Fruit fly (Drosophila melanogaster): Measurements from ENCODE around the gene Roc1a.

The Roc1a gene

DNA sequence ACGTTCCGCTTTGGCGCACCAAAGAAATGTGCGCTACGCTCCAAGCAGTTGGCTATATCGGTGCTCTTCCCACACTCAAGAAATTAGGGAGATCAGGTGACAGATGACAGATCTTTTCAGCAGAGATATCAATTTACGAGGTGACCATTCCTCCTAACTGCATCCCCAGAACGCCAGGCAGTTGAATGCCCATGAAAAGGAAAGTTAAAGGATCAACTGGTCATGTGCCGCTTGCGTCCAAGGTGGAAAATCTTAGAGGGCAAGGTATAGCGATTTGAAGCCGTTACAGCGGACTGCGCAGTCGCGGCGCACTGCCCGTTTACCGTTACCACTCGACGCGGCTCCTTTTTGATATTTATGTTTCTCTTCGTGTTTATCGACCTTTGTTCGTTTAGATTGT, 28.5 kb upstream of the Roc1a start (continued):
- no peak for TF ChIP-seq CG11695 (GFP tag; IDR thresholded peaks at IDR 0.05)
- no peak for TF ChIP-seq MTF-1 (GFP tag; optimal IDR thresholded peaks at IDR 0.05; ENCODE audit: borderline replicate concordance)
- TF ChIP-seq Fer1 (GFP tag; optimal IDR thresholded peaks at IDR 0.05), result peak; percentile 3
- TF ChIP-seq CG3838 (GFP tag; optimal IDR thresholded peaks at IDR 0.05), result no peak
- TF ChIP-seq zfh1 (GFP tag; IDR thresholded peaks at IDR 0.05), result no peak
- TF ChIP-seq CG13424 (tag; optimal IDR thresholded peaks at IDR 0.05), result peak; percentile 11
- TF ChIP-seq gcm (GFP tag; optimal IDR thresholded peaks at IDR 0.05), result peak; percentile 1
- TF ChIP-seq Trl (optimal IDR thresholded peaks at IDR 0.05), result no peak
- no peak for TF ChIP-seq Trl (GFP tag; optimal IDR thresholded peaks at IDR 0.05)
- TF ChIP-seq zfh2 (GFP tag; optimal IDR thresholded peaks at IDR 0.05), result peak; percentile 57
- TF ChIP-seq CG4820 (GFP tag; optimal IDR thresholded peaks at IDR 0.05), result no peak
- peak; percentile 63 for TF ChIP-seq lmd (GFP tag; IDR thresholded peaks at IDR 0.05)
- TF ChIP-seq wor (GFP tag; IDR thresholded peaks at IDR 0.05), result no peak
- TF ChIP-seq CG17186 (GFP tag; optimal IDR thresholded peaks at IDR 0.05), result no peak
- TF ChIP-seq fru (optimal IDR thresholded peaks at IDR 0.05), result no peak
- TF ChIP-seq bbx (GFP tag; IDR thresholded peaks at IDR 0.05; ENCODE audit: partially characterized antibody), result no peak
- no peak for TF ChIP-seq kay (GFP tag; optimal IDR thresholded peaks at IDR 0.05)
- peak; percentile 48 for TF ChIP-seq bab2 (GFP tag; optimal IDR thresholded peaks at IDR 0.05)
- no peak for TF ChIP-seq CG8290 (GFP tag; optimal IDR thresholded peaks at IDR 0.05)
- TF ChIP-seq CG8290 (tag; optimal IDR thresholded peaks at IDR 0.05), result peak in 1 of 2 experiments; percentile 27
- TF ChIP-seq CG6854 (GFP tag; optimal IDR thresholded peaks at IDR 0.05), result no peak
- no peak for TF ChIP-seq CG10959 (GFP tag; IDR thresholded peaks at IDR 0.05)
- TF ChIP-seq sob (GFP tag; IDR thresholded peaks at IDR 0.05), result no peak
- TF ChIP-seq CG9817 (tag; optimal IDR thresholded peaks at IDR 0.05), result no peak
- TF ChIP-seq Hmx (GFP tag; optimal IDR thresholded peaks at IDR 0.05), result no peak
- TF ChIP-seq gfzf (GFP tag; optimal IDR thresholded peaks at IDR 0.05), result no peak
- no peak for TF ChIP-seq NFAT (GFP tag; IDR thresholded peaks at IDR 0.05)
- TF ChIP-seq toy (GFP tag; IDR thresholded peaks at IDR 0.05), result no peak
- no peak for TF ChIP-seq prd (optimal IDR thresholded peaks at IDR 0.05)
- no peak; the same call in 2 of the 3 replicates for TF ChIP-seq prd (GFP tag; IDR thresholded peaks at IDR 0.05)
- TF ChIP-seq Bgb (GFP tag; IDR thresholded peaks at IDR 0.05; ENCODE audit: partially characterized antibody), result no peak
- 0 out of 2 replicates have a peak, but pooled peaks have one; percentile 30 for TF ChIP-seq esg (GFP tag; conservative IDR thresholded peaks at IDR 0.05)
- no peak for TF ChIP-seq CG2202 (tag; optimal IDR thresholded peaks at IDR 0.05)
- peak; percentile 37 for TF ChIP-seq CG1603 (tag; optimal IDR thresholded peaks at IDR 0.05)
- peak; percentile 18 for TF ChIP-seq psq (GFP tag; optimal IDR thresholded peaks at IDR 0.05)
- peak; percentile 9 for TF ChIP-seq D19B (GFP tag; optimal IDR thresholded peaks at IDR 0.05)
- no peak for TF ChIP-seq inv (GFP tag; IDR thresholded peaks at IDR 0.05; ENCODE audit: partially characterized antibody)
- 0 out of 3 replicates have a peak, but pooled peaks have one; percentile 32 for TF ChIP-seq CG11456 (GFP tag; IDR thresholded peaks at IDR 0.05)
- TF ChIP-seq HLHmδ (GFP tag; optimal IDR thresholded peaks at IDR 0.05), result no peak
- no peak for TF ChIP-seq CG18764 (GFP tag; optimal IDR thresholded peaks at IDR 0.05)
- TF ChIP-seq sens (GFP tag), result peak; percentile 72
- peak; percentile 9 for TF ChIP-seq CG9876 (GFP tag; optimal IDR thresholded peaks at IDR 0.05)
- no peak for TF ChIP-seq Gsc (GFP tag; IDR thresholded peaks at IDR 0.05)
- TF ChIP-seq ato (GFP tag; IDR thresholded peaks at IDR 0.05; ENCODE audit: partially characterized antibody), result no peak
- TF ChIP-seq HLH54F (GFP tag; optimal IDR thresholded peaks at IDR 0.05), result no peak
- no peak for TF ChIP-seq CG4282 (GFP tag; optimal IDR thresholded peaks at IDR 0.05)
- no peak for TF ChIP-seq Atf3 (GFP tag; optimal IDR thresholded peaks at IDR 0.05)
- TF ChIP-seq chinmo (GFP tag; IDR thresholded peaks at IDR 0.05; ENCODE audit: partially characterized antibody), result 0 out of 4 replicates have a peak, but pooled peaks have one; percentile 35
- TF ChIP-seq kah (GFP tag; optimal IDR thresholded peaks at IDR 0.05), result no peak
- TF ChIP-seq Deaf1 (tag; optimal IDR thresholded peaks at IDR 0.05), result no peak
- no peak for TF ChIP-seq CG14014 (GFP tag; IDR thresholded peaks at IDR 0.05)
- no peak for TF ChIP-seq CG1024 (GFP tag; IDR thresholded peaks at IDR 0.05)
- no peak for TF ChIP-seq sr (GFP tag; IDR thresholded peaks at IDR 0.05)
- no peak for TF ChIP-seq CG10366 (GFP tag; IDR thresholded peaks at IDR 0.05)
